Worm (Caenorhabditis elegans) whole organism, midembryonic: ENCODE data around the gene F38A6.5.

Experiments used
- T22C8.4 ChIP-seq: fragments of 200-800 bp; sonication (Bioruptor generic); IDR thresholded peaks from 2 replicates; pipeline ENCODE4 v1.3.6; 2022; ENCODE audit warnings: missing genetic modification characterization, missing compliant biosample characterization
- cog-1 ChIP-seq: sonication (generic microtip); optimal IDR thresholded peaks from 2 replicates; lab custom pipeline; 2016; ENCODE audit warnings: missing genetic modification characterization, missing compliant biosample characterization
- flt-1 ChIP-seq: fragments of 200-800 bp; sonication (Bioruptor generic); IDR thresholded peaks from 2 replicates; pipeline ENCODE4 v1.3.6; 2022; ENCODE audit warnings: missing genetic modification characterization, missing compliant biosample characterization
- klf-2 ChIP-seq: fragments of 200-800 bp; sonication (Bioruptor generic); conservative IDR thresholded peaks from 2 replicates; pipeline ENCODE4 v1.3.6; 2022; ENCODE audit warnings: missing genetic modification reagents, missing genetic modification characterization, missing compliant biosample characterization
- med-1 ChIP-seq: sonication (generic microtip); optimal IDR thresholded peaks from 2 replicates; lab custom pipeline; 2017; ENCODE audit warnings: missing genetic modification characterization, mild to moderate bottlenecking, missing compliant biosample characterization, antibody characterized with exemption, missing genetic modification reagents; ENCODE audit not compliant: insufficient read depth
- ref-1 ChIP-seq: fragments of 200-800 bp; sonication (Bioruptor generic); conservative IDR thresholded peaks from 2 replicates; pipeline ENCODE4 v1.3.6; 2022; ENCODE audit warnings: missing genetic modification reagents, missing genetic modification characterization, missing compliant biosample characterization
- tab-1 ChIP-seq: fragments of 200-800 bp; sonication (Bioruptor generic); IDR thresholded peaks from 2 replicates; pipeline ENCODE4 v1.3.6; 2022; ENCODE audit warnings: missing genetic modification characterization, missing compliant biosample characterization
- ztf-23 ChIP-seq: fragments of 200-800 bp; sonication (Bioruptor generic); IDR thresholded peaks from 2 replicates; pipeline ENCODE4 v1.3.6; 2022; ENCODE audit warnings: missing genetic modification reagents, missing genetic modification characterization, missing compliant biosample characterization
- ztf-29 ChIP-seq: fragments of 200-800 bp; sonication (Bioruptor generic); IDR thresholded peaks from 2 replicates; pipeline ENCODE4 v1.3.6; 2022; ENCODE audit warnings: missing genetic modification reagents, missing genetic modification characterization, missing compliant biosample characterization

The F38A6.5 gene

ce11 chrV:20773647-20774046 is at the start of gene F38A6.5:
TSS of gene F38A6.5 (minus strand) at chrV:20773747.
- TF ChIP-seq ztf-29 (GFP tag; lab: Robert Waterston, UW) (no peak), T22C8.4 (no peak), klf-2 (GFP tag; lab: Robert Waterston, UW) (no peak), flt-1 (no peak), med-1 (GFP tag; lab: Kevin White, UChicago) (no peak)

ce11 chrV:20820033-20820432 is 46.5 kb upstream of the F38A6.5 start, which contains the start of gene T03D8.6:
TSS of gene T03D8.6 (minus strand) at chrV:20820330.
- TF ChIP-seq cog-1 = no peak
- TF ChIP-seq ztf-29 (GFP tag; lab: Robert Waterston, UW) = no peak
- no peak for TF ChIP-seq tab-1 (GFP tag; lab: Robert Waterston, UW)
- no peak for TF ChIP-seq klf-2 (GFP tag; lab: Robert Waterston, UW)
- no peak for TF ChIP-seq T22C8.4
- TF ChIP-seq med-1 (GFP tag; lab: Kevin White, UChicago) = no peak
- no peak for TF ChIP-seq ref-1 (GFP tag; lab: Robert Waterston, UW)
- no peak for TF ChIP-seq flt-1
- no peak for TF ChIP-seq ztf-23 (GFP tag; lab: Robert Waterston, UW)

- TF ChIP-seq ztf-23 (GFP tag; lab: Robert Waterston, UW) (no peak), tab-1 (GFP tag; lab: Robert Waterston, UW) (no peak), med-1 (GFP tag; lab: Kevin White, UChicago) (no peak), klf-2 (GFP tag; lab: Robert Waterston, UW) (no peak), ref-1 (GFP tag; lab: Robert Waterston, UW) (no peak), flt-1 (no peak), T22C8.4 (no peak), ztf-29 (GFP tag; lab: Robert Waterston, UW) (no peak), cog-1 (no peak)
Measured at ce11 chrV:20815842-20816241, 42.3 kb upstream of the F38A6.5 start, which contains the start of gene sshk-1. TSS of gene sshk-1 (plus strand) at chrV:20816142.

ce11 chrV:20814424-20814823 is 40.9 kb upstream of the F38A6.5 start, which contains the start of gene Y44A6D.7:
TSS of gene Y44A6D.7 (plus strand) at chrV:20814724.
- TF ChIP-seq med-1 (GFP tag; lab: Kevin White, UChicago) (no peak), tab-1 (GFP tag; lab: Robert Waterston, UW) (no peak), T22C8.4 (no peak), ref-1 (GFP tag; lab: Robert Waterston, UW) (no peak), ztf-23 (GFP tag; lab: Robert Waterston, UW) (no peak), klf-2 (GFP tag; lab: Robert Waterston, UW) (no peak), cog-1 (no peak), ztf-29 (GFP tag; lab: Robert Waterston, UW) (no peak), flt-1 (no peak)

ce11 chrV:20813646-20814045 is 40.1 kb upstream of the F38A6.5 start:
- no peak for TF ChIP-seq med-1 (GFP tag; lab: Kevin White, UChicago)
- TF ChIP-seq ref-1 (GFP tag; lab: Robert Waterston, UW) = no peak
- TF ChIP-seq ztf-23 (GFP tag; lab: Robert Waterston, UW) = no peak
- TF ChIP-seq flt-1 = no peak
- no peak for TF ChIP-seq ztf-29 (GFP tag; lab: Robert Waterston, UW)
- no peak for TF ChIP-seq tab-1 (GFP tag; lab: Robert Waterston, UW)
- TF ChIP-seq cog-1 = no peak
- TF ChIP-seq klf-2 (GFP tag; lab: Robert Waterston, UW) = no peak

ce11 chrV:20807038-20807437 is 33.5 kb upstream of the F38A6.5 start, which contains the start of gene Y44A6D.6:
TSS of gene Y44A6D.6 (plus strand) at chrV:20807338.
- no peak for TF ChIP-seq flt-1
- TF ChIP-seq ztf-23 (GFP tag; lab: Robert Waterston, UW) = no peak
- no peak for TF ChIP-seq klf-2 (GFP tag; lab: Robert Waterston, UW)
- no peak for TF ChIP-seq ztf-29 (GFP tag; lab: Robert Waterston, UW)
- TF ChIP-seq ref-1 (GFP tag; lab: Robert Waterston, UW) = no peak
- no peak for TF ChIP-seq cog-1
- no peak for TF ChIP-seq tab-1 (GFP tag; lab: Robert Waterston, UW)
- TF ChIP-seq med-1 (GFP tag; lab: Kevin White, UChicago) = no peak
- TF ChIP-seq T22C8.4 = no peak

- TF ChIP-seq ref-1 (GFP tag; lab: Robert Waterston, UW) = no peak
- no peak for TF ChIP-seq ztf-29 (GFP tag; lab: Robert Waterston, UW)
- no peak for TF ChIP-seq T22C8.4
- TF ChIP-seq flt-1 = no peak
- no peak for TF ChIP-seq cog-1
- no peak for TF ChIP-seq tab-1 (GFP tag; lab: Robert Waterston, UW)
- no peak for TF ChIP-seq ztf-23 (GFP tag; lab: Robert Waterston, UW)
- TF ChIP-seq klf-2 (GFP tag; lab: Robert Waterston, UW) = no peak
- TF ChIP-seq med-1 (GFP tag; lab: Kevin White, UChicago) = no peak
Measured at ce11 chrV:20802906-20803305, 29.4 kb upstream of the F38A6.5 start, which contains the start of gene Y44A6D.5. TSS of gene Y44A6D.5 (minus strand) at chrV:20803006.

ce11 chrV:20797918-20798317 is 24.4 kb upstream of the F38A6.5 start, which contains the start of gene sdf-9:
TSS of gene sdf-9 (plus strand) at chrV:20798218.
- TF ChIP-seq ztf-29 (GFP tag; lab: Robert Waterston, UW) = no peak
- no peak for TF ChIP-seq cog-1
- no peak for TF ChIP-seq med-1 (GFP tag; lab: Kevin White, UChicago)
- no peak for TF ChIP-seq flt-1
- no peak for TF ChIP-seq tab-1 (GFP tag; lab: Robert Waterston, UW)
- TF ChIP-seq klf-2 (GFP tag; lab: Robert Waterston, UW) = no peak
- TF ChIP-seq ztf-23 (GFP tag; lab: Robert Waterston, UW) = no peak
- no peak for TF ChIP-seq ref-1 (GFP tag; lab: Robert Waterston, UW)
- no peak for TF ChIP-seq T22C8.4

- no peak for TF ChIP-seq cog-1
- TF ChIP-seq klf-2 (GFP tag; lab: Robert Waterston, UW) = no peak
- TF ChIP-seq flt-1 = no peak
Measured at ce11 chrV:20793761-20794160, 20.2 kb upstream of the F38A6.5 start.

ce11 chrV:20792371-20792890 is 18.9 kb upstream of the F38A6.5 start, which contains the start of gene Y44A6D.3:
TSS of gene Y44A6D.3 (minus strand) at chrV:20792421.
- TF ChIP-seq med-1 (GFP tag; lab: Kevin White, UChicago) (no peak), T22C8.4 (no peak), ztf-23 (GFP tag; lab: Robert Waterston, UW) (no peak), ref-1 (GFP tag; lab: Robert Waterston, UW) (no peak), flt-1 (no peak), cog-1 (no peak), tab-1 (GFP tag; lab: Robert Waterston, UW) (no peak), klf-2 (GFP tag; lab: Robert Waterston, UW) (no peak), ztf-29 (GFP tag; lab: Robert Waterston, UW) (no peak)
